Fruit fly (Drosophila melanogaster) whole organism, embryonic: ENCODE measurements around the gene Zip89B.
A peak's percentile ranks its signal among the peaks of the same experiment; 100 is the strongest.

Source experiments
- Atf3 ChIP-seq: fragments of 200-800 bp; sonication (Bioruptor generic); optimal IDR thresholded peaks from 3 replicates; lab custom pipeline; 2016; ENCODE audit warnings: missing biosample characterization, missing genetic modification characterization
- CG10366 ChIP-seq: fragments of 200-800 bp; sonication (Bioruptor generic); IDR thresholded peaks from 2 replicates; pipeline ENCODE4 v1.3.6; 2022; ENCODE audit warnings: missing biosample characterization, missing genetic modification characterization
- CG11696 ChIP-seq: fragments of 200-800 bp; sonication (Bioruptor generic); IDR thresholded peaks from 2 replicates; pipeline ENCODE4 v1.3.6; 2022; ENCODE audit warnings: missing biosample characterization, missing genetic modification characterization
- CG12071 ChIP-seq: fragments of 200-800 bp; sonication (Bioruptor generic); optimal IDR thresholded peaks from 3 replicates; lab custom pipeline; 2018; ENCODE audit warnings: missing biosample characterization, mild to moderate bottlenecking, missing genetic modification characterization
- CG12236 ChIP-seq: fragments of 200-800 bp; sonication (Bioruptor generic); optimal IDR thresholded peaks from 2 replicates; lab custom pipeline; 2016; ENCODE audit warnings: missing biosample characterization, missing genetic modification characterization
- CG14860 ChIP-seq: fragments of 200-800 bp; sonication (Bioruptor generic); IDR thresholded peaks from 3 replicates; pipeline ENCODE4 v1.3.6; 2022; ENCODE audit warnings: missing biosample characterization, missing genetic modification characterization; ENCODE audit not compliant: partially characterized antibody
- CG2199 ChIP-seq: fragments of 200-800 bp; sonication (Bioruptor generic); IDR thresholded peaks from 3 replicates; pipeline ENCODE4 v1.3.6; 2022; ENCODE audit warnings: missing biosample characterization, missing genetic modification characterization
- CG31441 ChIP-seq: fragments of 200-800 bp; sonication (Bioruptor generic); IDR thresholded peaks from 2 replicates; pipeline ENCODE4 v1.3.6; 2022; ENCODE audit warnings: missing biosample characterization, missing genetic modification characterization
- CG32767 ChIP-seq: fragments of 200-800 bp; sonication (Bioruptor generic); IDR thresholded peaks from 2 replicates; pipeline ENCODE4 v1.3.6; 2022; ENCODE audit warnings: missing biosample characterization, missing genetic modification characterization
- CG33557 ChIP-seq: fragments of 200-800 bp; sonication (Bioruptor generic); optimal IDR thresholded peaks from 2 replicates; lab custom pipeline; 2019; ENCODE audit warnings: missing biosample characterization, mild to moderate bottlenecking, missing genetic modification characterization, moderate library complexity
- CG3838 ChIP-seq: fragments of 200-800 bp; sonication (Bioruptor generic); optimal IDR thresholded peaks from 3 replicates; lab custom pipeline; 2016; ENCODE audit warnings: missing biosample characterization, missing genetic modification characterization
- CG4404 ChIP-seq: fragments of 200-800 bp; sonication (Bioruptor generic); IDR thresholded peaks from 2 replicates; pipeline ENCODE4 v1.3.6; 2022; ENCODE audit warnings: missing biosample characterization, missing genetic modification characterization
- CG5180 ChIP-seq: fragments of 200-800 bp; sonication (Bioruptor generic); optimal IDR thresholded peaks from 3 replicates; lab custom pipeline; 2017; ENCODE audit warnings: missing biosample characterization, missing genetic modification characterization, mild to moderate bottlenecking, moderate library complexity, missing genetic modification reagents
- CG6654 ChIP-seq: fragments of 200-800 bp; sonication (Bioruptor generic); optimal IDR thresholded peaks from 2 replicates; lab custom pipeline; 2017; ENCODE audit warnings: missing biosample characterization, mild to moderate bottlenecking, missing genetic modification characterization
- CG6854 ChIP-seq: fragments of 200-800 bp; sonication (Bioruptor generic); optimal IDR thresholded peaks from 3 replicates; lab custom pipeline; 2017; ENCODE audit warnings: missing biosample characterization, mild to moderate bottlenecking, missing genetic modification characterization
- CG7786 ChIP-seq: fragments of 200-800 bp; sonication (Bioruptor generic); optimal IDR thresholded peaks from 2 replicates; lab custom pipeline; 2016; ENCODE audit warnings: missing biosample characterization, missing genetic modification characterization
- CG7928 ChIP-seq: fragments of 200-800 bp; sonication (Bioruptor generic); optimal IDR thresholded peaks from 2 replicates; lab custom pipeline; 2017; ENCODE audit warnings: missing biosample characterization, mild to moderate bottlenecking, missing genetic modification characterization
- CG8924 ChIP-seq: fragments of 200-800 bp; optimal IDR thresholded peaks from 3 replicates; lab custom pipeline; 2019; ENCODE audit warnings: missing biosample characterization, mild to moderate bottlenecking, missing genetic modification characterization, moderate library complexity
- CG9609 ChIP-seq: fragments of 200-800 bp; sonication (Bioruptor generic); optimal IDR thresholded peaks from 3 replicates; lab custom pipeline; 2016; ENCODE audit warnings: missing biosample characterization, missing genetic modification characterization
- CG9817 ChIP-seq: fragments of 200-800 bp; sonication (Bioruptor generic); optimal IDR thresholded peaks from 2 replicates; lab custom pipeline; 2018; ENCODE audit warnings: missing biosample characterization, mild to moderate bottlenecking, missing genetic modification characterization, moderate library complexity
- Chrac-16 ChIP-seq: fragments of 200-800 bp; sonication (Bioruptor generic); optimal IDR thresholded peaks from 3 replicates; lab custom pipeline; 2016; ENCODE audit warnings: missing biosample characterization, missing genetic modification characterization
- D ChIP-seq, 2 experiments: fragments of 200-800 bp in 1 of 2; fragments of >200 bp in 1 of 2; sonication (Bioruptor generic) in 1 of 2; optimal IDR thresholded peaks; 2 replicates in 1 of 2; 3 replicates in 1 of 2; lab custom pipeline; 2017; ENCODE audit warnings: mild to moderate bottlenecking in 1 of 2, missing biosample characterization in 1 of 2, missing genetic modification characterization in 1 of 2, missing genetic modification reagents in 1 of 2
- Dbx ChIP-seq: fragments of 200-800 bp; sonication (Bioruptor generic); IDR thresholded peaks from 3 replicates; pipeline ENCODE4 v1.3.6; 2022; ENCODE audit warnings: missing biosample characterization, missing genetic modification characterization
- Elba2 ChIP-seq: fragments of 200-800 bp; sonication (Bioruptor generic); optimal IDR thresholded peaks from 3 replicates; lab custom pipeline; 2016; ENCODE audit warnings: missing biosample characterization, missing genetic modification characterization
- Ets65A ChIP-seq: fragments of 200-800 bp; sonication (Bioruptor generic); peaks from one replicate; lab custom pipeline; 2016; ENCODE audit warnings: missing biosample characterization, missing genetic modification characterization
- HmgD ChIP-seq: fragments of 200-800 bp; sonication (Bioruptor generic); optimal IDR thresholded peaks from 3 replicates; lab custom pipeline; 2016; ENCODE audit warnings: missing biosample characterization, missing genetic modification characterization
- Hr3 ChIP-seq: fragments of 200-800 bp; sonication (Bioruptor generic); optimal IDR thresholded peaks from 3 replicates; lab custom pipeline; 2016; ENCODE audit warnings: missing biosample characterization, missing genetic modification characterization
- Myb ChIP-seq: fragments of 200-800 bp; sonication (Bioruptor generic); optimal IDR thresholded peaks from 2 replicates; lab custom pipeline; 2016; ENCODE audit warnings: missing biosample characterization, missing genetic modification characterization
- Nf-YB ChIP-seq: fragments of 200-800 bp; sonication (Bioruptor generic); optimal IDR thresholded peaks from 3 replicates; lab custom pipeline; 2019; ENCODE audit warnings: missing biosample characterization, mild to moderate bottlenecking, missing genetic modification characterization, moderate library complexity
- Side ChIP-seq: fragments of 200-800 bp; sonication (Bioruptor generic); optimal IDR thresholded peaks from 2 replicates; lab custom pipeline; 2016; ENCODE audit warnings: missing biosample characterization, missing genetic modification characterization
- Spps ChIP-seq: fragments of 200-800 bp; sonication (Bioruptor generic); optimal IDR thresholded peaks from 2 replicates; lab custom pipeline; 2018; ENCODE audit warnings: missing biosample characterization, mild to moderate bottlenecking, missing genetic modification characterization
- Xrp1 ChIP-seq: fragments of 200-800 bp; sonication (Bioruptor generic); IDR thresholded peaks from 2 replicates; pipeline ENCODE4 v1.3.6; 2022; ENCODE audit warnings: missing biosample characterization, missing genetic modification characterization
- ato ChIP-seq: fragments of 200-800 bp; sonication (Bioruptor generic); IDR thresholded peaks from 2 replicates; pipeline ENCODE4 v1.3.6; 2022; ENCODE audit warnings: missing biosample characterization, missing genetic modification characterization; ENCODE audit not compliant: partially characterized antibody
- bigmax ChIP-seq: fragments of 200-800 bp; sonication (Bioruptor generic); optimal IDR thresholded peaks from 2 replicates; lab custom pipeline; 2018; ENCODE audit warnings: missing biosample characterization, mild to moderate bottlenecking, missing genetic modification characterization
- cas ChIP-seq: fragments of 200-800 bp; sonication (Bioruptor generic); IDR thresholded peaks from 2 replicates; pipeline ENCODE4 v1.3.6; 2022; ENCODE audit warnings: missing biosample characterization, missing genetic modification characterization
- cg ChIP-seq: fragments of 200-800 bp; sonication (Bioruptor generic); optimal IDR thresholded peaks from 3 replicates; lab custom pipeline; 2019; ENCODE audit warnings: missing biosample characterization, mild to moderate bottlenecking, missing genetic modification characterization, moderate library complexity
- chinmo ChIP-seq: fragments of 200-800 bp; sonication (Bioruptor generic); IDR thresholded peaks from 4 replicates; pipeline ENCODE4 v1.3.6; 2022; ENCODE audit warnings: missing biosample characterization, missing genetic modification characterization; ENCODE audit not compliant: partially characterized antibody
- cwo ChIP-seq: fragments of 200-800 bp; sonication (Bioruptor generic); optimal IDR thresholded peaks from 3 replicates; lab custom pipeline; 2017; ENCODE audit warnings: missing biosample characterization, missing genetic modification characterization, mild to moderate bottlenecking, moderate library complexity, missing genetic modification reagents
- disco-r ChIP-seq: fragments of 200-800 bp; sonication (Bioruptor generic); optimal IDR thresholded peaks from 2 replicates; lab custom pipeline; 2016; ENCODE audit warnings: missing biosample characterization, missing genetic modification characterization
- ham ChIP-seq: fragments of 200-800 bp; sonication (Bioruptor generic); IDR thresholded peaks from 2 replicates; pipeline ENCODE4 v1.3.6; 2022; ENCODE audit warnings: missing biosample characterization, missing genetic modification characterization
- kah ChIP-seq: fragments of 200-800 bp; sonication (Bioruptor generic); optimal IDR thresholded peaks from 2 replicates; lab custom pipeline; 2018; ENCODE audit warnings: missing biosample characterization, mild to moderate bottlenecking, missing genetic modification characterization
- mirr ChIP-seq: fragments of 200-800 bp; sonication (Bioruptor generic); optimal IDR thresholded peaks from 3 replicates; lab custom pipeline; 2018; ENCODE audit warnings: missing biosample characterization, mild to moderate bottlenecking, missing genetic modification characterization
- pan ChIP-seq, 4 experiments: fragments of >200 bp in 3 of 4; fragments of 200-800 bp in 1 of 4; sonication (Bioruptor generic) in 1 of 4; optimal IDR thresholded peaks in 3 of 4; IDR thresholded peaks in 1 of 4; 2 replicates each; pipeline versions ENCODE4 v1.3.6 to Lab custom; 2017 to 2022; ENCODE audit warnings: missing biosample characterization in 2 of 4, missing genetic modification characterization in 2 of 4, mixed read lengths in 1 of 4
- ranshi ChIP-seq: fragments of 200-800 bp; sonication (Bioruptor generic); IDR thresholded peaks from 2 replicates; pipeline ENCODE4 v1.3.6; 2022; ENCODE audit warnings: missing biosample characterization, missing genetic modification characterization
- rib ChIP-seq: fragments of 200-800 bp; sonication (Bioruptor generic); IDR thresholded peaks from 2 replicates; pipeline ENCODE4 v1.3.6; 2022; ENCODE audit warnings: missing biosample characterization, missing genetic modification characterization
- sc ChIP-seq, 3 experiments: fragments of >200 bp in 2 of 3; fragments of 200-800 bp in 1 of 3; sonication (Bioruptor generic) in 1 of 3; optimal IDR thresholded peaks; 2 replicates in 2 of 3; 3 replicates in 1 of 3; lab custom pipeline; 2017; ENCODE audit warnings: mild to moderate bottlenecking in 1 of 3, missing biosample characterization in 1 of 3, missing genetic modification characterization in 1 of 3, missing genetic modification reagents in 1 of 3
- sens ChIP-seq: fragments of 200-800 bp; sonication (Bioruptor generic); peaks from one replicate; lab custom pipeline; 2016; ENCODE audit warnings: missing biosample characterization, missing genetic modification characterization
- stwl ChIP-seq: fragments of 200-800 bp; sonication (Bioruptor generic); optimal IDR thresholded peaks from 3 replicates; lab custom pipeline; 2018; ENCODE audit warnings: missing biosample characterization, mild to moderate bottlenecking, missing genetic modification characterization, moderate library complexity
- z ChIP-seq: fragments of 200-800 bp; sonication (Bioruptor generic); IDR thresholded peaks from 3 replicates; pipeline ENCODE4 v1.3.6; 2022; ENCODE audit warnings: missing biosample characterization, missing genetic modification characterization

Gene Zip89B

dm6 chr3R:16274534-16274933, 31.0 kb upstream of the Zip89B start (continued):
- TF ChIP-seq cg (GFP tag; lab: Kevin White, UChicago) (peak; percentile 66), CG3838 (GFP tag; lab: Kevin White, UChicago) (no peak), Myb (no peak), CG7928 (no peak), Dbx (no peak), mirr (GFP tag; lab: Kevin White, UChicago) (no peak), Ets65A (GFP tag; lab: Kevin White, UChicago) (no peak), CG5180 (GFP tag; lab: Kevin White, UChicago) (no peak), chinmo (0 out of 4 replicates have a peak, but pooled peaks have one; percentile 29), Nf-YB (GFP tag; lab: Kevin White, UChicago) (no peak), Hr3 (GFP tag; lab: Kevin White, UChicago) (no peak), CG11696 (GFP tag; lab: Robert Waterston, UW) (no peak), stwl (tag; lab: Kevin White, UChicago) (peak; percentile 15), CG6654 (GFP tag; lab: Kevin White, UChicago) (no peak), cas (GFP tag; lab: Robert Waterston, UW) (no peak), CG14860 (GFP tag; lab: Robert Waterston, UW) (0 out of 3 replicates have a peak, but pooled peaks have one; percentile 27), kah (GFP tag; lab: Kevin White, UChicago) (peak; percentile 85), Chrac-16 (no peak), CG32767 (no peak), CG8924 (tag; lab: Kevin White, UChicago) (no peak), CG9609 (GFP tag; lab: Kevin White, UChicago) (no peak), CG31441 (GFP tag; lab: Robert Waterston, UW) (no peak), sc (optimal IDR thresholded peaks at IDR 0.05; lab: Kevin White, UChicago) (no peak), sc (GFP tag; optimal IDR thresholded peaks at IDR 0.05; lab: Kevin White, UChicago) (no peak), rib (GFP tag; lab: Robert Waterston, UW) (0 out of 2 replicates have a peak, but pooled peaks have one; percentile 13), Xrp1 (no peak), ato (no peak), CG6854 (no peak), CG10366 (GFP tag; lab: Robert Waterston, UW) (no peak), D (optimal IDR thresholded peaks at IDR 0.05; lab: Kevin White, UChicago) (no peak), D (GFP tag; optimal IDR thresholded peaks at IDR 0.05; lab: Kevin White, UChicago) (no peak), Atf3 (GFP tag; lab: Kevin White, UChicago) (no peak), Side (no peak), sens (GFP tag; lab: Kevin White, UChicago) (no peak), CG12071 (GFP tag; lab: Kevin White, UChicago) (no peak), disco-r (GFP tag; lab: Kevin White, UChicago) (no peak), bigmax (GFP tag; lab: Kevin White, UChicago) (no peak), Spps (no peak), Elba2 (GFP tag; lab: Kevin White, UChicago) (peak; percentile 58), pan (optimal IDR thresholded peaks at IDR 0.05; lab: Kevin White, UChicago) (no peak), pan (GFP tag; optimal IDR thresholded peaks at IDR 0.05 in 1 of 2, IDR thresholded peaks at IDR 0.05 in 1 of 2) (no peak), CG33557 (GFP tag; lab: Kevin White, UChicago) (no peak), ham (GFP tag; lab: Robert Waterston, UW) (no peak), CG4404 (GFP tag; lab: Robert Waterston, UW) (no peak), CG12236 (no peak), cwo (GFP tag; lab: Kevin White, UChicago) (no peak), ranshi (no peak), CG2199 (0 out of 3 replicates have a peak, but pooled peaks have one; percentile 25), CG7786 (GFP tag; lab: Kevin White, UChicago) (no peak), z (GFP tag; lab: Robert Waterston, UW) (peak; percentile 64; the same call in 2 of the 3 replicates), HmgD (no peak), CG9817 (tag; lab: Kevin White, UChicago) (no peak)
